Fruit fly (Drosophila melanogaster): Measurements from ENCODE around the gene CG31337.
A peak's percentile ranks its signal among the peaks of the same experiment; 100 is the strongest.

The CG31337 gene

DNA sequence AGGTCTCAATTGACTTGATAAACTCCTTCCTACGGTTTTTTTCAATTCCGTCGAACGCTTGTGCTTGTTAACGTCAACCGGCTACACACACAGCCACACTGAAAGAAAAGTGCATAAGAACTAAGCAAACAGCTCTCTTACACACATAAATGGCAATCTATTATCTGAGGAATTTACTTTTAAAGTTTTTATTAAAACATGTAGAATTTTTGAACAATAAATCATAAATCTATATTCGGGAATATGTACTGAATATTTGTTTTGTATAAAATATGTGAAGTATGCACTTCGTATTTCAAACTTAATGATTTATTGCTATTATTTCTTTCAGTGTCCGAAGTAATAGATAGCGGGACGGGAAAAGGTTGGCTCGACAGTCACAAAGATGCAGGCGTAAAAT, 4.3 kb upstream of the CG31337 start (continued):
- TF ChIP-seq zfh2 (GFP tag; optimal IDR thresholded peaks at IDR 0.05) = no peak
- no peak for TF ChIP-seq ERR (GFP tag; optimal IDR thresholded peaks at IDR 0.05)
- no peak for TF ChIP-seq CG34422 (GFP tag; IDR thresholded peaks at IDR 0.05)
- TF ChIP-seq C15 (GFP tag; IDR thresholded peaks at IDR 0.05) = no peak
- no peak for TF ChIP-seq CG7928 (GFP tag; optimal IDR thresholded peaks at IDR 0.05)
- no peak for TF ChIP-seq Hmr (GFP tag; optimal IDR thresholded peaks at IDR 0.05)
- no peak for TF ChIP-seq CG11085 (GFP tag; IDR thresholded peaks at IDR 0.05)
- no peak for TF ChIP-seq Lhr (GFP tag; optimal IDR thresholded peaks at IDR 0.05)
- TF ChIP-seq ac (GFP tag; optimal IDR thresholded peaks at IDR 0.05) = no peak
- no peak for TF ChIP-seq Side (GFP tag; optimal IDR thresholded peaks at IDR 0.05)
- no peak for TF ChIP-seq so (GFP tag; IDR thresholded peaks at IDR 0.05)
- no peak for TF ChIP-seq peb (GFP tag; IDR thresholded peaks at IDR 0.05)
- TF ChIP-seq Eip74EF (GFP tag; optimal IDR thresholded peaks at IDR 0.05) = peak in 1 of 2 experiments; percentile 47
- no peak for TF ChIP-seq zen (tag; optimal IDR thresholded peaks at IDR 0.05)
- TF ChIP-seq Elba2 (GFP tag; optimal IDR thresholded peaks at IDR 0.05) = no peak
- TF ChIP-seq zfh1 (GFP tag; IDR thresholded peaks at IDR 0.05) = no peak
- TF ChIP-seq bsh (GFP tag; optimal IDR thresholded peaks at IDR 0.05) = peak in 1 of 2 experiments; percentile 71
- TF ChIP-seq YL-1 (GFP tag; optimal IDR thresholded peaks at IDR 0.05) = no peak
- no peak for TF ChIP-seq al (GFP tag; IDR thresholded peaks at IDR 0.05)
- no peak for TF ChIP-seq E2f1 (GFP tag; IDR thresholded peaks at IDR 0.05)
- no peak for TF ChIP-seq p53 (GFP tag; optimal IDR thresholded peaks at IDR 0.05)
- TF ChIP-seq CG1603 (tag; optimal IDR thresholded peaks at IDR 0.05) = peak; percentile 56
- TF ChIP-seq schlank (tag; optimal IDR thresholded peaks at IDR 0.05) = no peak
- no peak for TF ChIP-seq CG10959 (GFP tag; IDR thresholded peaks at IDR 0.05)
- no peak for TF ChIP-seq CG17568 (GFP tag; optimal IDR thresholded peaks at IDR 0.05)
- no peak for TF ChIP-seq yki (optimal IDR thresholded peaks at IDR 0.05)
- no peak for TF ChIP-seq fru (optimal IDR thresholded peaks at IDR 0.05)
- no peak for TF ChIP-seq CG10654 (GFP tag; optimal IDR thresholded peaks at IDR 0.05)
- TF ChIP-seq CG6683 (GFP tag; optimal IDR thresholded peaks at IDR 0.05) = no peak
- no peak for TF ChIP-seq nom (GFP tag; optimal IDR thresholded peaks at IDR 0.05)
- TF ChIP-seq onecut (GFP tag; IDR thresholded peaks at IDR 0.05) = no peak
- TF ChIP-seq Deaf1 (tag; optimal IDR thresholded peaks at IDR 0.05) = no peak
- TF ChIP-seq CG17612 (GFP tag; IDR thresholded peaks at IDR 0.05) = no peak
- peak; percentile 75 for TF ChIP-seq CG11504 (tag; optimal IDR thresholded peaks at IDR 0.05)
- no peak for TF ChIP-seq trh (GFP tag; optimal IDR thresholded peaks at IDR 0.05)
- no peak for TF ChIP-seq Hey (tag; optimal IDR thresholded peaks at IDR 0.05)
- peak; percentile 26 for TF ChIP-seq ewg (GFP tag; optimal IDR thresholded peaks at IDR 0.05)
- no peak for TF ChIP-seq ham (GFP tag; IDR thresholded peaks at IDR 0.05)
- TF ChIP-seq twi (tag; optimal IDR thresholded peaks at IDR 0.05) = peak; percentile 9
- TF ChIP-seq Hr78 (GFP tag; optimal IDR thresholded peaks at IDR 0.05) = peak in 1 of 2 experiments; percentile 37
- peak; percentile 81 for TF ChIP-seq dmrt99B (tag; optimal IDR thresholded peaks at IDR 0.05)
- TF ChIP-seq Drgx (GFP tag; IDR thresholded peaks at IDR 0.05) = peak; percentile 37; the same call in 1 of the 2 replicates
- TF ChIP-seq Kr (GFP tag; optimal IDR thresholded peaks at IDR 0.05) = no peak
- no peak for TF ChIP-seq CG15696 (tag; optimal IDR thresholded peaks at IDR 0.05)
